Worm (Caenorhabditis elegans) whole organism, L4/young adult: ENCODE measurements around the gene aexr-1.

Experiments used
- W03F9.2 ChIP-seq: fragments of 150-350 bp; optimal IDR thresholded peaks from 2 replicates; lab custom pipeline; 2014; ENCODE audit warnings: missing biosample characterization, missing genetic modification characterization
- him-1 ChIP-seq: sonication (generic microtip); optimal IDR thresholded peaks from 2 replicates; lab custom pipeline; 2016; ENCODE audit warnings: missing genotype, missing genetic modification reagents, missing genetic modification characterization, missing compliant biosample characterization

DNA sequence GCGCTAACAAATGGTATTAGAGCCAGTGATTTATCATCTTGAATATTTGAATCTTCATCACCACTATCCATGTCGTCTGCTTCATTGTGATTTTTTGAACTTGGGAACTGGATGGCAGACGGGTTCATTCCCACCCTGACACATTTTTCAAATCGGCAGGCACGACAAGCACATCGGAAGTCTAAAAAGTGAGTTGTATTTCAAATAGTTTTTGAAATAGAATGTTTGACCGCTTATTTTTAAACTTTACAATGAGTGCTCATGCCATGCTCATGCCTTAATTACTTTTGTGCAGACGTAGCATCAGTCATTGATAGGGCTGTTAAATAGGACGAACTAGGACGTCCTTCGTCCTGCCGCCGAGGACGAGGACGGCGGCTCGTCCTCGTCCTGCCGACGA is 2.9 kb upstream of the aexr-1 start:
- TF ChIP-seq W03F9.2 (tag; lab: Kevin White, UChicago): no peak
- TF ChIP-seq him-1 (tag; lab: Kevin White, UChicago): no peak
